Fruit fly (Drosophila melanogaster): ENCODE data around the gene Zmynd8.

dm6 chr3R:31704524-31705215 lies 35.4 kb downstream of the Zmynd8 start:
- TF ChIP-seq psq (optimal IDR thresholded peaks at IDR 0.05) (no peak), h (optimal IDR thresholded peaks at IDR 0.05) (no peak), ttk (optimal IDR thresholded peaks at IDR 0.05) (no peak)
